Fruit fly (Drosophila melanogaster) S2 (cell line): ENCODE measurements around the gene drongo.

Experiments
- CG8478 ChIP-seq: fragments of >200 bp; optimal IDR thresholded peaks from 2 replicates; lab custom pipeline; 2018
- CTCF ChIP-seq, 2 experiments: fragments of >200 bp; optimal IDR thresholded peaks; 2 replicates each; lab custom pipeline; 2018

- TF ChIP-seq CTCF (optimal IDR thresholded peaks at IDR 0.05; lab: Kevin White, UChicago): no peak
- no peak for TF ChIP-seq CG8478 (lab: Kevin White, UChicago)
Observed at dm6 chr2L:789966-790365, 60.9 kb downstream of the drongo start.
